Worm (Caenorhabditis elegans) whole organism, midembryonic: ENCODE measurements around the gene F14D7.14.
"Not testable (repeated sequence)": the region's sequence is repeated elsewhere in the genome, so short reads cannot be mapped to it uniquely, and the experiment has no call there.

Source experiments
- T22C8.4 ChIP-seq: fragments of 200-800 bp; sonication (Bioruptor generic); IDR thresholded peaks from 2 replicates; pipeline ENCODE4 v1.3.6; 2022; ENCODE audit warnings: missing genetic modification characterization, missing compliant biosample characterization
- cog-1 ChIP-seq: sonication (generic microtip); optimal IDR thresholded peaks from 2 replicates; lab custom pipeline; 2016; ENCODE audit warnings: missing genetic modification characterization, missing compliant biosample characterization
- flt-1 ChIP-seq: fragments of 200-800 bp; sonication (Bioruptor generic); IDR thresholded peaks from 2 replicates; pipeline ENCODE4 v1.3.6; 2022; ENCODE audit warnings: missing genetic modification characterization, missing compliant biosample characterization
- klf-2 ChIP-seq: fragments of 200-800 bp; sonication (Bioruptor generic); conservative IDR thresholded peaks from 2 replicates; pipeline ENCODE4 v1.3.6; 2022; ENCODE audit warnings: missing genetic modification reagents, missing genetic modification characterization, missing compliant biosample characterization
- med-1 ChIP-seq: sonication (generic microtip); optimal IDR thresholded peaks from 2 replicates; lab custom pipeline; 2017; ENCODE audit warnings: missing genetic modification characterization, mild to moderate bottlenecking, missing compliant biosample characterization, antibody characterized with exemption, missing genetic modification reagents; ENCODE audit not compliant: insufficient read depth
- ref-1 ChIP-seq: fragments of 200-800 bp; sonication (Bioruptor generic); conservative IDR thresholded peaks from 2 replicates; pipeline ENCODE4 v1.3.6; 2022; ENCODE audit warnings: missing genetic modification reagents, missing genetic modification characterization, missing compliant biosample characterization
- tab-1 ChIP-seq: fragments of 200-800 bp; sonication (Bioruptor generic); IDR thresholded peaks from 2 replicates; pipeline ENCODE4 v1.3.6; 2022; ENCODE audit warnings: missing genetic modification characterization, missing compliant biosample characterization
- ztf-23 ChIP-seq: fragments of 200-800 bp; sonication (Bioruptor generic); IDR thresholded peaks from 2 replicates; pipeline ENCODE4 v1.3.6; 2022; ENCODE audit warnings: missing genetic modification reagents, missing genetic modification characterization, missing compliant biosample characterization
- ztf-29 ChIP-seq: fragments of 200-800 bp; sonication (Bioruptor generic); IDR thresholded peaks from 2 replicates; pipeline ENCODE4 v1.3.6; 2022; ENCODE audit warnings: missing genetic modification reagents, missing genetic modification characterization, missing compliant biosample characterization

F14D7.14 gene

ce11 chrV:14285803-14286202, 23.9 kb upstream of the F14D7.14 start, which contains the start of gene F40G12.11:
TSS of gene F40G12.11 (plus strand) at chrV:14286171.
- TF ChIP-seq tab-1 (GFP tag; lab: Robert Waterston, UW) (no peak), klf-2 (GFP tag; lab: Robert Waterston, UW) (no peak), ref-1 (no peak), ztf-29 (GFP tag; lab: Robert Waterston, UW) (no peak), T22C8.4 (no peak)

ce11 chrV:14289363-14289762, 20.4 kb upstream of the F14D7.14 start, which contains the start of gene F14D7.1:
TSS of gene F14D7.1 (minus strand) at chrV:14289463.
- TF ChIP-seq ztf-23 (GFP tag; lab: Robert Waterston, UW): no peak
- TF ChIP-seq klf-2 (GFP tag; lab: Robert Waterston, UW): no peak
- no peak for TF ChIP-seq T22C8.4
- TF ChIP-seq ztf-29 (GFP tag; lab: Robert Waterston, UW): no peak
- no peak for TF ChIP-seq med-1 (GFP tag; lab: Kevin White, UChicago)
- TF ChIP-seq ref-1: no peak
- no peak for TF ChIP-seq tab-1 (GFP tag; lab: Robert Waterston, UW)
- no peak for TF ChIP-seq flt-1 (GFP tag; lab: Robert Waterston, UW)
- TF ChIP-seq cog-1: no peak

ce11 chrV:14290636-14291035, 19.1 kb upstream of the F14D7.14 start, which contains the start of gene F14D7.18:
TSS of gene F14D7.18 (minus strand) at chrV:14290736.
- TF ChIP-seq klf-2 (GFP tag; lab: Robert Waterston, UW): no peak
- TF ChIP-seq T22C8.4: no peak
- TF ChIP-seq cog-1: no peak
- TF ChIP-seq tab-1 (GFP tag; lab: Robert Waterston, UW): no peak
- TF ChIP-seq ztf-29 (GFP tag; lab: Robert Waterston, UW): no peak
- no peak for TF ChIP-seq med-1 (GFP tag; lab: Kevin White, UChicago)
- no peak for TF ChIP-seq ztf-23 (GFP tag; lab: Robert Waterston, UW)
- TF ChIP-seq flt-1 (GFP tag; lab: Robert Waterston, UW): no peak

- no peak for TF ChIP-seq ztf-23 (GFP tag; lab: Robert Waterston, UW)
- no peak for TF ChIP-seq med-1 (GFP tag; lab: Kevin White, UChicago)
- no peak for TF ChIP-seq flt-1 (GFP tag; lab: Robert Waterston, UW)
- no peak for TF ChIP-seq cog-1
- no peak for TF ChIP-seq klf-2 (GFP tag; lab: Robert Waterston, UW)
- TF ChIP-seq ref-1: no peak
- TF ChIP-seq T22C8.4: no peak
- TF ChIP-seq tab-1 (GFP tag; lab: Robert Waterston, UW): no peak
- no peak for TF ChIP-seq ztf-29 (GFP tag; lab: Robert Waterston, UW)
These were observed 16.0 kb upstream of the F14D7.14 start, which contains the start of gene F14D7.2 for ce11 chrV:14293667-14294194. TSS of gene F14D7.2 (minus strand) at chrV:14293717.

ce11 chrV:14294396-14294795, 15.3 kb upstream of the F14D7.14 start, which contains the start of gene F14D7.9:
TSS of gene F14D7.9 (plus strand) at chrV:14294696.
- no peak for TF ChIP-seq T22C8.4
- no peak for TF ChIP-seq klf-2 (GFP tag; lab: Robert Waterston, UW)
- no peak for TF ChIP-seq cog-1
- TF ChIP-seq ref-1: no peak
- TF ChIP-seq tab-1 (GFP tag; lab: Robert Waterston, UW): no peak
- TF ChIP-seq ztf-29 (GFP tag; lab: Robert Waterston, UW): no peak
- TF ChIP-seq ztf-23 (GFP tag; lab: Robert Waterston, UW): no peak
- TF ChIP-seq med-1 (GFP tag; lab: Kevin White, UChicago): no peak
- TF ChIP-seq flt-1 (GFP tag; lab: Robert Waterston, UW): no peak

- TF ChIP-seq flt-1 (GFP tag; lab: Robert Waterston, UW) (no peak), cog-1 (no peak), med-1 (GFP tag; lab: Kevin White, UChicago) (no peak), ztf-29 (GFP tag; lab: Robert Waterston, UW) (no peak), ref-1 (no peak), tab-1 (GFP tag; lab: Robert Waterston, UW) (no peak), klf-2 (GFP tag; lab: Robert Waterston, UW) (no peak), T22C8.4 (no peak), ztf-23 (GFP tag; lab: Robert Waterston, UW) (no peak)
These were observed 13.2 kb upstream of the F14D7.14 start, which contains the start of gene F14D7.3 for ce11 chrV:14296499-14296898. TSS of gene F14D7.3 (plus strand) at chrV:14296799.

- TF ChIP-seq klf-2 (GFP tag; lab: Robert Waterston, UW): no peak
These were observed 10.1 kb upstream of the F14D7.14 start, which contains the start of the genes spig-3 and F14D7.12 for ce11 chrV:14299569-14300064. TSS of gene spig-3 (minus strand) at chrV:14299669. TSS of gene F14D7.12 (plus strand) at chrV:14300014.

ce11 chrV:14301076-14301475, 8.7 kb upstream of the F14D7.14 start, which contains the start of gene F14D7.6:
TSS of gene F14D7.6 (plus strand) at chrV:14301413.
- TF ChIP-seq klf-2 (GFP tag; lab: Robert Waterston, UW) (no peak), ztf-23 (GFP tag; lab: Robert Waterston, UW) (no peak), T22C8.4 (no peak), med-1 (GFP tag; lab: Kevin White, UChicago) (no peak), tab-1 (GFP tag; lab: Robert Waterston, UW) (no peak), ztf-29 (GFP tag; lab: Robert Waterston, UW) (no peak), flt-1 (GFP tag; lab: Robert Waterston, UW) (no peak), cog-1 (no peak), ref-1 (no peak)

ce11 chrV:14306771-14307170, 3.0 kb upstream of the F14D7.14 start, which contains the start of gene spig-4:
TSS of gene spig-4 (minus strand) at chrV:14306871.
- not testable (repeated sequence) for TF ChIP-seq ztf-23 (GFP tag; lab: Robert Waterston, UW); med-1 (GFP tag; lab: Kevin White, UChicago); T22C8.4

ce11 chrV:14308164-14308563, 1.6 kb upstream of the F14D7.14 start, which contains the start of gene spig-5:
TSS of gene spig-5 (plus strand) at chrV:14308464.
- TF ChIP-seq tab-1, ztf-23, flt-1 (GFP tag; lab: Robert Waterston, UW): not testable (repeated sequence)
